Fruit fly (Drosophila melanogaster) whole organism, wandering third instar larva: ENCODE measurements around the gene psh.

Experiments
- Abd-B ChIP-seq: fragments of >200 bp; optimal IDR thresholded peaks from 2 replicates; lab custom pipeline; 2017; ENCODE audit warnings: missing biosample characterization, missing genetic modification characterization
- CG9705 ChIP-seq: fragments of 200-800 bp; sonication (Bioruptor generic); optimal IDR thresholded peaks from 2 replicates; lab custom pipeline; 2018; ENCODE audit warnings: missing biosample characterization, mild to moderate bottlenecking, missing genetic modification characterization
- CrebA ChIP-seq: fragments of 200-800 bp; sonication (Bioruptor generic); optimal IDR thresholded peaks from 2 replicates; lab custom pipeline; 2016; ENCODE audit warnings: missing biosample characterization, mild to moderate bottlenecking, missing genetic modification characterization, borderline replicate concordance
- Dfd ChIP-seq: fragments of >200 bp; optimal IDR thresholded peaks from 2 replicates; lab custom pipeline; 2017; ENCODE audit warnings: missing biosample characterization, missing genetic modification characterization
- Dif ChIP-seq: fragments of 200-275, 200-300 bp; sonication (Bioruptor generic); optimal IDR thresholded peaks from 2 replicates; lab custom pipeline; 2018; ENCODE audit warnings: missing biosample characterization, missing genetic modification characterization; ENCODE audit not compliant: partially characterized antibody
- Hnf4 ChIP-seq: fragments of 200-800 bp; sonication (Bioruptor generic); optimal IDR thresholded peaks from 2 replicates; lab custom pipeline; 2016; ENCODE audit warnings: missing biosample characterization, mild to moderate bottlenecking, missing genetic modification characterization
- Hr78 ChIP-seq: fragments of >200 bp; optimal IDR thresholded peaks from 2 replicates; lab custom pipeline; 2017; ENCODE audit warnings: missing biosample characterization, missing genetic modification characterization
- Hr83 ChIP-seq: fragments of 200-300 bp; sonication (Bioruptor generic); optimal IDR thresholded peaks from 2 replicates; lab custom pipeline; 2016; ENCODE audit warnings: missing biosample characterization, mild to moderate bottlenecking, missing genetic modification characterization, moderate library complexity; ENCODE audit not compliant: poor library complexity, severe bottlenecking
- Mio ChIP-seq: sonication (Bioruptor generic); optimal IDR thresholded peaks from 2 replicates; lab custom pipeline; 2016; ENCODE audit warnings: missing biosample characterization, missing genetic modification characterization
- Myc ChIP-seq: fragments of >200 bp; optimal IDR thresholded peaks from 2 replicates; lab custom pipeline; 2017
- N ChIP-seq: fragments of >200 bp; optimal IDR thresholded peaks from 2 replicates; lab custom pipeline; 2018; ENCODE audit warnings: missing biosample characterization, missing external identifiers, missing genetic modification characterization
- Rel ChIP-seq, 2 experiments: fragments of 200-800 bp; sonication (Bioruptor generic) in 1 of 2; optimal IDR thresholded peaks; 2 replicates in 1 of 2; 3 replicates in 1 of 2; lab custom pipeline; 2016 to 2019; ENCODE audit warnings: mild to moderate bottlenecking in 2 of 2, missing biosample characterization in 2 of 2, missing genetic modification characterization in 2 of 2, moderate library complexity in 1 of 2
- Sp1 ChIP-seq: fragments of 200-800 bp; sonication (Bioruptor generic); optimal IDR thresholded peaks from 3 replicates; lab custom pipeline; 2019; ENCODE audit warnings: missing biosample characterization, mild to moderate bottlenecking, missing genetic modification characterization, moderate library complexity
- Vsx2 ChIP-seq: fragments of 200-300, 225-300 bp; sonication (Bioruptor generic); optimal IDR thresholded peaks from 2 replicates; lab custom pipeline; 2018; ENCODE audit warnings: missing biosample characterization, missing genetic modification characterization; ENCODE audit not compliant: partially characterized antibody
- br ChIP-seq: fragments of 200-800 bp; sonication (Bioruptor generic); optimal IDR thresholded peaks from 2 replicates; lab custom pipeline; 2016; ENCODE audit warnings: missing biosample characterization, missing genetic modification characterization
- brk ChIP-seq: fragments of 200-800 bp; sonication (Bioruptor generic); optimal IDR thresholded peaks from 2 replicates; lab custom pipeline; 2016; ENCODE audit warnings: missing biosample characterization, mild to moderate bottlenecking, missing genetic modification characterization
- dl ChIP-seq, 2 experiments: fragments of 175-275, 200-275 bp in 1 of 2; fragments of 200-275 bp in 1 of 2; sonication (Bioruptor generic); optimal IDR thresholded peaks; lab custom pipeline; 2018; ENCODE audit warnings: mild to moderate bottlenecking in 2 of 2, missing biosample characterization in 2 of 2, missing genetic modification characterization in 2 of 2, moderate library complexity in 2 of 2; ENCODE audit not compliant: partially characterized antibody in 2 of 2, insufficient read depth in 1 of 2
- dmrt93B ChIP-seq: fragments of 200-800 bp; sonication (Bioruptor generic); optimal IDR thresholded peaks from 2 replicates; lab custom pipeline; 2018; ENCODE audit warnings: missing biosample characterization, mild to moderate bottlenecking, missing genetic modification characterization
- ey ChIP-seq: fragments of 200-800 bp; sonication (Bioruptor generic); optimal IDR thresholded peaks from 2 replicates; lab custom pipeline; 2016; ENCODE audit warnings: missing biosample characterization, missing genetic modification characterization
- foxo ChIP-seq, 2 experiments: fragments of 200-800 bp; sonication (Bioruptor generic); optimal IDR thresholded peaks; 2 replicates in 1 of 2; 3 replicates in 1 of 2; lab custom pipeline; 2016 to 2017; ENCODE audit warnings: missing biosample characterization in 2 of 2, missing genetic modification characterization in 2 of 2
- fru ChIP-seq: fragments of 200-800 bp; sonication (Bioruptor generic); optimal IDR thresholded peaks from 3 replicates; lab custom pipeline; 2016; ENCODE audit warnings: missing biosample characterization, mild to moderate bottlenecking, missing genetic modification characterization
- jim ChIP-seq: fragments of 175-275, 200-325 bp; sonication (Bioruptor generic); optimal IDR thresholded peaks from 2 replicates; lab custom pipeline; 2016; ENCODE audit warnings: missing biosample characterization, mild to moderate bottlenecking, missing genetic modification characterization
- lola ChIP-seq: fragments of >200 bp; optimal IDR thresholded peaks from 2 replicates; lab custom pipeline; 2017; ENCODE audit warnings: missing biosample characterization, missing genetic modification characterization
- psq ChIP-seq: fragments of 200-800 bp; sonication (Bioruptor generic); optimal IDR thresholded peaks from 3 replicates; lab custom pipeline; 2017; ENCODE audit warnings: missing biosample characterization, mild to moderate bottlenecking, missing genetic modification characterization, moderate library complexity
- sage ChIP-seq: fragments of 200-800 bp; sonication (Bioruptor generic); optimal IDR thresholded peaks from 2 replicates; lab custom pipeline; 2016; ENCODE audit warnings: missing biosample characterization, mild to moderate bottlenecking, missing genetic modification characterization
- sv ChIP-seq: fragments of 200-800 bp; sonication (Bioruptor generic); optimal IDR thresholded peaks from 3 replicates; lab custom pipeline; 2016; ENCODE audit warnings: missing biosample characterization, missing genetic modification characterization
- tai ChIP-seq: sonication (Bioruptor generic); optimal IDR thresholded peaks from 2 replicates; lab custom pipeline; 2016; ENCODE audit warnings: missing biosample characterization, missing genetic modification characterization
- usp ChIP-seq: fragments of >200 bp; optimal IDR thresholded peaks from 2 replicates; lab custom pipeline; 2017; ENCODE audit warnings: missing biosample characterization, missing genetic modification characterization

psh gene

dm6 chrX:18515205-18515921, 28.6 kb upstream of the psh start, which contains the start of the genes Bx and HisRS:
TSS of gene Bx (plus strand) at chrX:18515428.
TSS of gene HisRS (plus strand) at chrX:18515428.
- TF ChIP-seq CrebA (GFP tag; lab: Kevin White, UChicago): no peak
- TF ChIP-seq Myc: peak; percentile 60

DNA sequence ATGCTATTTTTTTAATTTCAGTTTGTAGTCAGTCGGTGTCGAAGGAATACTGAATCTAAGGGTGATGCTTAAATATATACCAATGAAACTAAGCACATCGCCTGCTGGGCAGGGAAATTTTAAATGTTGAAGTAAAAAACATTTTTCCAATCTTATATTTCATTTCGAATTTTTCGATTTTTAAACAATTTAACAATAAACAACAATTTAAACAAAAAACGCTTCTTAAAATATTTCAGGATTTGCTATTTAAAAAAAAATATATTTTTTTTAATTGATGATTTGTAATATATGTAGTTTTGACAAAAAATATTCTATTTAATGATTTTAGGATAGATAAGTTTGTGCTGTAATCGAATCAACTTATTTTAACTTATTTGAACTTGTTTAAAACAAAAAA, 28.0 kb upstream of the psh start, which contains the start of gene CG6470:
Gene CG6470 (minus strand): TSS at position 101 of the 400 bp plus-strand sequence.
- TF ChIP-seq lola (GFP tag; lab: Kevin White, UChicago) (no peak), fru (GFP tag; lab: Kevin White, UChicago) (no peak), dmrt93B (GFP tag; lab: Kevin White, UChicago) (no peak), Myc (no peak), jim (GFP tag; lab: Kevin White, UChicago) (no peak), Hr78 (GFP tag; lab: Kevin White, UChicago) (no peak), Mio (GFP tag; lab: Kevin White, UChicago) (no peak), CG9705 (GFP tag; lab: Kevin White, UChicago) (no peak), Rel (GFP tag; optimal IDR thresholded peaks at IDR 0.05; lab: Kevin White, UChicago) (no peak), Rel (tag; optimal IDR thresholded peaks at IDR 0.05; lab: Kevin White, UChicago) (no peak), Sp1 (no peak), Hr83 (GFP tag; lab: Kevin White, UChicago) (no peak), sage (GFP tag; lab: Kevin White, UChicago) (no peak), ey (GFP tag; lab: Kevin White, UChicago) (no peak), dl (GFP tag; optimal IDR thresholded peaks at IDR 0.05; lab: Kevin White, UChicago; ENCODE audit: insufficient read depth in 1 of 2, partially characterized antibody in 2 of 2) (no peak), Hnf4 (GFP tag; lab: Kevin White, UChicago) (no peak), Dif (no peak), usp (GFP tag; lab: Kevin White, UChicago) (no peak), foxo (GFP tag; optimal IDR thresholded peaks at IDR 0.05; lab: Kevin White, UChicago) (no peak), N (GFP tag; lab: Kevin White, UChicago) (no peak), Abd-B (no peak)

DNA sequence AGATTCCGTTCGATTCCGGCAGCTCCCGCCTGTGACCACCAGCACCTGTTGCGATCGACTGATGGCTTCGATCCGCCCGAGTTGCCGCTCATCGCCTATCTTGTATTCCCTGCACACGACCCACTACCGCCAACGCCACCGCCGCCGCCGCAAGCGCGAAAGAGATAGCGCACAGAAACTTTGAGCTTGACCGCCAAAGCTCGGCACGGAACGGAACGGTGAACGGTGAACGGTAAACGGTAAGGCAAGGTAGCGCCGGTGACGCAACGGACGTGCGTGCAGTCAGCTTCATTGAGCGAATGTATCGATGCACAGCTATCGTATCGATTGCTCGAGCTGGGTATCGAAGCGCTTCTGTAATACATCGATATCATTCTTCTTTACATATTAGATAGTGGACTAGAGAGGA, 25.6 kb upstream of the psh start, which contains the start of gene Ggt-1:
Gene Ggt-1 (minus strand): TSS at position 251 of the 409 bp plus-strand sequence.
- TF ChIP-seq ey (GFP tag; lab: Kevin White, UChicago): no peak
- no peak for TF ChIP-seq Myc
- no peak for TF ChIP-seq Hr83 (GFP tag; lab: Kevin White, UChicago)
- no peak for TF ChIP-seq sv (GFP tag; lab: Kevin White, UChicago)
- TF ChIP-seq CrebA (GFP tag; lab: Kevin White, UChicago): no peak
- TF ChIP-seq br (GFP tag; lab: Kevin White, UChicago): no peak
- TF ChIP-seq N (GFP tag; lab: Kevin White, UChicago): no peak
- no peak for TF ChIP-seq Rel (GFP tag; optimal IDR thresholded peaks at IDR 0.05; lab: Kevin White, UChicago)
- peak; percentile 31 for TF ChIP-seq Rel (tag; optimal IDR thresholded peaks at IDR 0.05; lab: Kevin White, UChicago)
- TF ChIP-seq Vsx2 (GFP tag; lab: Kevin White, UChicago): peak; percentile 10
- no peak for TF ChIP-seq foxo (GFP tag; optimal IDR thresholded peaks at IDR 0.05; lab: Kevin White, UChicago)
- no peak for TF ChIP-seq fru (GFP tag; lab: Kevin White, UChicago)
- TF ChIP-seq, all 38 proteins: peak for 2

DNA sequence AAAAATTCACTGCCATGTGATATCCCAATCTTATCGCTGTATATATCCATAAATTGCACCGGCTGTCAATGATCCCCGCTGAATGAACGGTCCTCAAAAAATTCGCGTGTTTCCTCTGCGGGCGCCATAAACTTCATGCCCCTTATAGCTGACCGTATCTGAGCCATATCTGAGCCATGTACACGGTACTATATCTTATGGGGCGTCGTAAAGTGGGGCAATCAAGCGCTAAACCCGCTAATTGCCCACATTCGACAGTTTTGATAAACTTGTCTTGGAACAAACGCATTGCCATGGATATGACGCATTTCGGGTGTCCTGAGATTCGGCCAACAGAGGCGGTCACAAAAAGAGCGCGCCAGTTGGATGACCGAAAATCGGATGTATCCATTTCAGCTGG, 24.2 kb upstream of the psh start:
- TF ChIP-seq Sp1 (peak; percentile 30), lola (GFP tag; lab: Kevin White, UChicago) (no peak), br (GFP tag; lab: Kevin White, UChicago) (no peak), dl (GFP tag; optimal IDR thresholded peaks at IDR 0.05; lab: Kevin White, UChicago; ENCODE audit: insufficient read depth in 1 of 2, partially characterized antibody in 2 of 2) (no peak)

dm6 chrX:18509430-18509829, 22.7 kb upstream of the psh start:
- TF ChIP-seq Mio (GFP tag; lab: Kevin White, UChicago): no peak
- TF ChIP-seq Sp1: peak; percentile 1
- TF ChIP-seq Dfd (GFP tag; lab: Kevin White, UChicago): no peak
- no peak for TF ChIP-seq Hnf4 (GFP tag; lab: Kevin White, UChicago)

DNA sequence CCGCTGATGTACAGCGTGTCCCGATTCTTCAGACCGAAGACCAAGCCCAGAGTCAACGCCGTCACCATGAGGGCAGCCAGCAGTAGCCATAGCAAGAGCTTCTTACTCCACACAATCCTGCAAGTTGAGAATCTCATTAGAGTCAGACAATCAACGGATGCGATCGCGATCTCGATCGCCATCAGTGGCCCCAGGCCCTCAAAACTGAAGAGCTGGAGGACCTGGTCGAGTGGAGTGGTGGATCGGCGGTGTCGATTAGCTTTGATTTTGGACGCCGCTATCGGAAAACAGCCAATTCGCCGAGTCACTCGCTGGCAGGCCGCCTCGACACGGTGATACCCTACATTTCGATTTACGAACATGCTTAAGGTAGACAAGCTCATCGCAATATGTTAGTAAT, 21.8 kb upstream of the psh start:
- TF ChIP-seq tai (GFP tag; lab: Kevin White, UChicago) (no peak), brk (GFP tag; lab: Kevin White, UChicago) (no peak), usp (GFP tag; lab: Kevin White, UChicago) (no peak), lola (GFP tag; lab: Kevin White, UChicago) (no peak), Dfd (GFP tag; lab: Kevin White, UChicago) (no peak), Dif (no peak), Hr83 (GFP tag; lab: Kevin White, UChicago) (no peak), Abd-B (no peak), Hr78 (GFP tag; lab: Kevin White, UChicago) (no peak), psq (GFP tag; lab: Kevin White, UChicago) (no peak), foxo (GFP tag; optimal IDR thresholded peaks at IDR 0.05; lab: Kevin White, UChicago) (no peak), Mio (GFP tag; lab: Kevin White, UChicago) (no peak)
